Worm (Caenorhabditis elegans) whole organism, early embryonic: ENCODE results near the gene F54H5.5.

Experiments used
- ama-1 ChIP-seq: fragments of 150-350 bp; optimal IDR thresholded peaks from 2 replicates; lab custom pipeline; 2014
- ceh-36 ChIP-seq: sonication (generic microtip); optimal IDR thresholded peaks from 2 replicates; lab custom pipeline; 2016; ENCODE audit warnings: missing genetic modification characterization, inconsistent platforms, missing compliant biosample characterization
- scrt-1 ChIP-seq: fragments of 200-800 bp; sonication (Bioruptor generic); IDR thresholded peaks from 2 replicates; pipeline ENCODE4 v1.3.6; 2022; ENCODE audit warnings: missing genetic modification characterization, missing compliant biosample characterization

ce11 chrII:6631995-6632394, 4.9 kb upstream of the F54H5.5 start:
- TF ChIP-seq ama-1 (lab: Kevin White, UChicago) (no peak), ceh-36 (tag; lab: Kevin White, UChicago) (no peak), scrt-1 (GFP tag; lab: Robert Waterston, UW) (no peak)
